Worm (Caenorhabditis elegans) whole organism, midembryonic: ENCODE results near the gene math-5.

Experiments used
- cog-1 ChIP-seq: sonication (generic microtip); optimal IDR thresholded peaks from 2 replicates; lab custom pipeline; 2016; ENCODE audit warnings: missing genetic modification characterization, missing compliant biosample characterization
- flt-1 ChIP-seq: fragments of 200-800 bp; sonication (Bioruptor generic); IDR thresholded peaks from 2 replicates; pipeline ENCODE4 v1.3.6; 2022; ENCODE audit warnings: missing genetic modification characterization, missing compliant biosample characterization
- klf-2 ChIP-seq: fragments of 200-800 bp; sonication (Bioruptor generic); conservative IDR thresholded peaks from 2 replicates; pipeline ENCODE4 v1.3.6; 2022; ENCODE audit warnings: missing genetic modification reagents, missing genetic modification characterization, missing compliant biosample characterization
- med-1 ChIP-seq: sonication (generic microtip); optimal IDR thresholded peaks from 2 replicates; lab custom pipeline; 2017; ENCODE audit warnings: missing genetic modification characterization, mild to moderate bottlenecking, missing compliant biosample characterization, antibody characterized with exemption, missing genetic modification reagents; ENCODE audit not compliant: insufficient read depth
- ref-1 ChIP-seq: fragments of 200-800 bp; sonication (Bioruptor generic); conservative IDR thresholded peaks from 2 replicates; pipeline ENCODE4 v1.3.6; 2022; ENCODE audit warnings: missing genetic modification reagents, missing genetic modification characterization, missing compliant biosample characterization
- ztf-29 ChIP-seq: fragments of 200-800 bp; sonication (Bioruptor generic); IDR thresholded peaks from 2 replicates; pipeline ENCODE4 v1.3.6; 2022; ENCODE audit warnings: missing genetic modification reagents, missing genetic modification characterization, missing compliant biosample characterization

DNA sequence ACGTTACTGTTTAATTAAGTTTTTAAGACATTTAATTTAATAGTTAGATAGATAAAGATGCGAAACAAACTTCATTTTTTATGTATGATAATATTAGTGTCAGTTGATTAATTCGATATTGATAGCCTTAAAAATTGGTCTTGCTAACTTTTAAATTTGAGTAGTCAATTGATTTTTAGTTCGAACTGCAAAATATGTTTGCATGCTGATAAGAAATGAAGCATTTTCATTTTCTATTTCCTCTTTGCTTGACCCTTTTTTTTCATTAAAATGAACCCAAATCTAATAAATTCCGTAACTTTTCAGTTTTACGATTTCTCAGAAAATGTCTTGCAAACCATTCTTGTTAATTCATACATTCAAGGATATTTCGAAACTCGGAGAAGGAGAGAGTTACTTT lies 22.5 kb upstream of the math-5 start, which contains the start of gene math-22:
- TF ChIP-seq flt-1 (GFP tag; lab: Robert Waterston, UW) = no peak
- TF ChIP-seq cog-1 (tag; lab: Kevin White, UChicago) = no peak
- no peak for TF ChIP-seq klf-2 (GFP tag; lab: Robert Waterston, UW)
- no peak for TF ChIP-seq med-1
- TF ChIP-seq ref-1 (GFP tag; lab: Robert Waterston, UW) = no peak
- TF ChIP-seq ztf-29 (GFP tag; lab: Robert Waterston, UW) = no peak
